Fruit fly (Drosophila melanogaster): ENCODE results near the gene CG1523.

DNA sequence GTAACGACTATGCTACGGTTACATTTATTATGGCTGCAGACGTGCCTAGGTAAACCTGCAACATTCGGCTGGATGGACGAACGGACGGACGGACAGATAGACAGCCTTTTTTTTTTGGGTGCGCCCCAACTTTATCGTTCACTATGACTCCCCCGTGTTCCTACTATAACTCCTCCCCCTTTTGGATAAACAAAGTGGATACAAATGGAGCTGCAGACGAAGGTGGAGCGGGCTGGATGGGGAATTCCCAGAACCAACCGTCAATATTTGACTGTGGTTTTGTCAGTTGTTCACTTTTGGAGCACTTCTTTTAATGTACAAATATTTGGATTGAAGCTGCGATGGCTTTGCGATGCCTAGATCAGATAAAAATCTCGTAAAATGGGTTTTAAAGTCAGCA lies 36.7 kb upstream of the CG1523 start:
- TF ChIP-seq BtbVII (GFP tag; optimal IDR thresholded peaks at IDR 0.05) (no peak), Hr39 (optimal IDR thresholded peaks at IDR 0.05) (no peak), CG10959 (GFP tag; IDR thresholded peaks at IDR 0.05) (no peak)
